Worm (Caenorhabditis elegans) whole organism, L2 larva: ENCODE measurements around the gene epic-2.

ENCODE experiments used
- ZK546.5 ChIP-seq: sonication (generic microtip); optimal IDR thresholded peaks from 2 replicates; lab custom pipeline; 2017; ENCODE audit warnings: missing biosample characterization, missing genetic modification characterization
- aly-2 ChIP-seq: fragments of 150-350 bp; optimal IDR thresholded peaks from 2 replicates; lab custom pipeline; 2014; ENCODE audit warnings: missing biosample characterization, missing genetic modification characterization
- ama-1 ChIP-seq: fragments of 150-350 bp; optimal IDR thresholded peaks from 2 replicates; lab custom pipeline; 2018; ENCODE audit warnings: inconsistent platforms
- egl-27 ChIP-seq: sonication (generic microtip); optimal IDR thresholded peaks from 3 replicates; lab custom pipeline; 2017; ENCODE audit warnings: missing biosample characterization, missing genetic modification reagents, missing genetic modification characterization
- fos-1 ChIP-seq: fragments of 150-350 bp; optimal IDR thresholded peaks from 2 replicates; lab custom pipeline; 2014; ENCODE audit warnings: missing biosample characterization, missing genetic modification characterization
- lin-13 ChIP-seq: fragments of 150-350 bp; optimal IDR thresholded peaks from 2 replicates; lab custom pipeline; 2014; ENCODE audit warnings: missing biosample characterization, missing genetic modification reagents, missing genetic modification characterization
- nhr-11 ChIP-seq: fragments of 150-350 bp; optimal IDR thresholded peaks from 2 replicates; lab custom pipeline; 2014; ENCODE audit warnings: missing biosample characterization, missing genetic modification characterization
- nhr-12 ChIP-seq: fragments of 150-350 bp; optimal IDR thresholded peaks from 2 replicates; lab custom pipeline; 2014; ENCODE audit warnings: missing biosample characterization, missing genetic modification characterization
- nhr-237 ChIP-seq: fragments of 150-350 bp; optimal IDR thresholded peaks from 2 replicates; lab custom pipeline; 2014; ENCODE audit warnings: missing biosample characterization, missing genetic modification characterization
- nhr-25 ChIP-seq: fragments of 150-350 bp; sonication (generic microtip); optimal IDR thresholded peaks from 3 replicates; lab custom pipeline; 2014; ENCODE audit warnings: missing biosample characterization, missing genetic modification characterization
- skn-1 ChIP-seq: sonication (generic microtip); optimal IDR thresholded peaks from 2 replicates; lab custom pipeline; 2017; ENCODE audit warnings: missing biosample characterization, missing genetic modification characterization
- unc-39 ChIP-seq: fragments of 150-350 bp; optimal IDR thresholded peaks from 2 replicates; lab custom pipeline; 2014; ENCODE audit warnings: missing biosample characterization, missing genetic modification characterization
- unc-62 ChIP-seq: fragments of 150-350 bp; optimal IDR thresholded peaks from 2 replicates; lab custom pipeline; 2014; ENCODE audit warnings: missing biosample characterization, missing genetic modification reagents, missing genetic modification characterization
- ztf-4 ChIP-seq: fragments of 150-350 bp; optimal IDR thresholded peaks from 2 replicates; lab custom pipeline; 2014; ENCODE audit warnings: missing biosample characterization, missing genetic modification characterization

- no peak for TF ChIP-seq skn-1
- no peak for TF ChIP-seq fos-1 (tag; lab: Kevin White, UChicago)
- TF ChIP-seq ama-1 (lab: Kevin White, UChicago): no peak
- no peak for TF ChIP-seq ztf-4
- TF ChIP-seq aly-2 (tag; lab: Kevin White, UChicago): no peak
- no peak for TF ChIP-seq nhr-237 (tag; lab: Kevin White, UChicago)
- TF ChIP-seq lin-13 (GFP tag; lab: Kevin White, UChicago): no peak
- no peak for TF ChIP-seq ZK546.5 (tag; lab: Kevin White, UChicago)
- no peak for TF ChIP-seq egl-27
- TF ChIP-seq nhr-11: no peak
- no peak for TF ChIP-seq unc-62 (GFP tag; lab: Kevin White, UChicago)
- TF ChIP-seq unc-39 (tag; lab: Kevin White, UChicago): no peak
- no peak for TF ChIP-seq nhr-25 (tag; lab: Kevin White, UChicago)
- no peak for TF ChIP-seq nhr-12
Measured at ce11 chrIV:1761553-1761952, 41.0 kb downstream of the epic-2 start, which contains the start of gene Y41D4A.7.
